Fruit fly (Drosophila melanogaster) whole organism, prepupa: ENCODE measurements around the gene CG42680.

ENCODE experiments used
- Blimp-1 ChIP-seq: fragments of 200-800 bp; sonication (Bioruptor generic); optimal IDR thresholded peaks from 3 replicates; lab custom pipeline; 2017; ENCODE audit warnings: missing biosample characterization, missing genetic modification characterization, mild to moderate bottlenecking, moderate library complexity, missing genetic modification reagents
- CG10669 ChIP-seq: fragments of 200-800 bp; sonication (Bioruptor generic); optimal IDR thresholded peaks from 3 replicates; lab custom pipeline; 2018; ENCODE audit warnings: missing biosample characterization, mild to moderate bottlenecking, missing genetic modification characterization, moderate library complexity
- CG11294 ChIP-seq: fragments of 200-800 bp; sonication (Bioruptor generic); IDR thresholded peaks from 2 replicates; pipeline ENCODE4 v1.3.6; 2022; ENCODE audit warnings: missing biosample characterization, missing genetic modification characterization
- CG11762 ChIP-seq: fragments of 200-800 bp; sonication (Bioruptor generic); optimal IDR thresholded peaks from 3 replicates; lab custom pipeline; 2016; ENCODE audit warnings: missing biosample characterization, missing genetic modification characterization; ENCODE audit not compliant: insufficient read depth
- CG11902 ChIP-seq: fragments of 200-800 bp; sonication (Bioruptor generic); optimal IDR thresholded peaks from 3 replicates; lab custom pipeline; 2016; ENCODE audit warnings: missing biosample characterization, missing genetic modification characterization
- CG15336 ChIP-seq: fragments of 200-800 bp; sonication (Bioruptor generic); IDR thresholded peaks from 2 replicates; pipeline ENCODE4 v1.3.6; 2022; ENCODE audit warnings: missing biosample characterization, missing genetic modification characterization
- CG3032 ChIP-seq: fragments of 200-800 bp; optimal IDR thresholded peaks from 2 replicates; lab custom pipeline; 2019; ENCODE audit warnings: missing biosample characterization, mild to moderate bottlenecking, missing genetic modification characterization, moderate library complexity
- CG34406 ChIP-seq: fragments of 200-800 bp; sonication (Bioruptor generic); optimal IDR thresholded peaks from 3 replicates; lab custom pipeline; 2016; ENCODE audit warnings: missing biosample characterization, missing genetic modification characterization
- CG3919 ChIP-seq: fragments of 200-800 bp; sonication (Bioruptor generic); optimal IDR thresholded peaks from 3 replicates; lab custom pipeline; 2016; ENCODE audit warnings: missing biosample characterization, missing genetic modification characterization
- CG4318 ChIP-seq: fragments of 200-800 bp; sonication (Bioruptor generic); optimal IDR thresholded peaks from 3 replicates; lab custom pipeline; 2017; ENCODE audit warnings: missing biosample characterization, mild to moderate bottlenecking, missing genetic modification characterization
- CG6163 ChIP-seq: fragments of 200-800 bp; sonication (Bioruptor generic); IDR thresholded peaks from 3 replicates; pipeline ENCODE4 v1.3.6; 2022; ENCODE audit warnings: missing biosample characterization, missing genetic modification characterization
- CG6808 ChIP-seq: fragments of 200-800 bp; sonication (Bioruptor generic); optimal IDR thresholded peaks from 3 replicates; lab custom pipeline; 2017; ENCODE audit warnings: missing biosample characterization, missing genetic modification characterization, mild to moderate bottlenecking, moderate library complexity, missing genetic modification reagents
- CG7368 ChIP-seq: fragments of 200-800 bp; sonication (Bioruptor generic); optimal IDR thresholded peaks from 3 replicates; lab custom pipeline; 2016; ENCODE audit warnings: missing biosample characterization, missing genetic modification characterization
- CG8119 ChIP-seq: fragments of 200-800 bp; sonication (Bioruptor generic); IDR thresholded peaks from 3 replicates; pipeline ENCODE4 v1.3.6; 2022; ENCODE audit warnings: missing biosample characterization, missing genetic modification characterization
- CG8319 ChIP-seq: fragments of 200-800 bp; sonication (Bioruptor generic); optimal IDR thresholded peaks from 3 replicates; lab custom pipeline; 2016; ENCODE audit warnings: missing biosample characterization, missing genetic modification characterization
- CG8632 ChIP-seq: fragments of 200-800 bp; sonication (Bioruptor generic); optimal IDR thresholded peaks from 3 replicates; lab custom pipeline; 2016; ENCODE audit warnings: missing biosample characterization, missing genetic modification characterization
- CG9139 ChIP-seq: fragments of 200-800 bp; sonication (Bioruptor generic); optimal IDR thresholded peaks from 3 replicates; lab custom pipeline; 2017; ENCODE audit warnings: missing biosample characterization, mild to moderate bottlenecking, missing genetic modification characterization
- Eip75B ChIP-seq: fragments of 200-800 bp; sonication (Bioruptor generic); optimal IDR thresholded peaks from 3 replicates; lab custom pipeline; 2016; ENCODE audit warnings: missing biosample characterization, missing genetic modification characterization
- Eip78C ChIP-seq: fragments of 200-800 bp; sonication (Bioruptor generic); peaks from one replicate; lab custom pipeline; 2016; ENCODE audit warnings: missing biosample characterization, missing genetic modification characterization
- Ets21C ChIP-seq: fragments of 200-800 bp; sonication (Bioruptor generic); optimal IDR thresholded peaks from 3 replicates; lab custom pipeline; 2016; ENCODE audit warnings: missing biosample characterization, missing genetic modification characterization
- Ets96B ChIP-seq: fragments of 200-800 bp; optimal IDR thresholded peaks from 2 replicates; lab custom pipeline; 2019; ENCODE audit warnings: missing biosample characterization, mild to moderate bottlenecking, missing genetic modification characterization, moderate library complexity
- Gug ChIP-seq: fragments of 200-800 bp; sonication (Bioruptor generic); IDR thresholded peaks from 2 replicates; pipeline ENCODE4 v1.3.6; 2022; ENCODE audit warnings: missing biosample characterization, missing genetic modification characterization
- Hr38 ChIP-seq: sonication (Bioruptor generic); optimal IDR thresholded peaks from 2 replicates; lab custom pipeline; 2016; ENCODE audit warnings: missing biosample characterization, missing genetic modification characterization
- Hr39 ChIP-seq: fragments of 200-800 bp; sonication (Bioruptor generic); optimal IDR thresholded peaks from 2 replicates; lab custom pipeline; 2016; ENCODE audit warnings: missing biosample characterization, missing genetic modification characterization
- Hr4 ChIP-seq: fragments of 200-800 bp; sonication (Bioruptor generic); optimal IDR thresholded peaks from 3 replicates; lab custom pipeline; 2016; ENCODE audit warnings: missing biosample characterization, missing genetic modification characterization
- Lpt ChIP-seq: fragments of 200-800 bp; sonication (Bioruptor generic); optimal IDR thresholded peaks from 3 replicates; lab custom pipeline; 2016; ENCODE audit warnings: missing biosample characterization, missing genetic modification characterization
- Smox ChIP-seq: fragments of 200-800 bp; sonication (Bioruptor generic); optimal IDR thresholded peaks from 3 replicates; lab custom pipeline; 2016; ENCODE audit warnings: missing biosample characterization, missing genetic modification characterization
- Sox102F ChIP-seq: fragments of 200-800 bp; sonication (Bioruptor generic); optimal IDR thresholded peaks from 2 replicates; lab custom pipeline; 2016; ENCODE audit warnings: missing biosample characterization, mild to moderate bottlenecking, missing genetic modification characterization
- achi ChIP-seq: fragments of 200-800 bp; sonication (Bioruptor generic); optimal IDR thresholded peaks from 3 replicates; lab custom pipeline; 2016; ENCODE audit warnings: missing biosample characterization, missing genetic modification characterization
- acj6 ChIP-seq: fragments of 200-800 bp; sonication (Bioruptor generic); optimal IDR thresholded peaks from 3 replicates; lab custom pipeline; 2016; ENCODE audit warnings: missing biosample characterization, missing genetic modification characterization
- cyc ChIP-seq: fragments of 200-800 bp; sonication (Bioruptor generic); optimal IDR thresholded peaks from 3 replicates; lab custom pipeline; 2016; ENCODE audit warnings: missing biosample characterization, missing genetic modification characterization
- dac ChIP-seq: fragments of 200-800 bp; sonication (Bioruptor generic); optimal IDR thresholded peaks from 2 replicates; lab custom pipeline; 2017; ENCODE audit warnings: missing biosample characterization, mild to moderate bottlenecking, missing genetic modification characterization
- dsx ChIP-seq: fragments of 200-800 bp; optimal IDR thresholded peaks from 3 replicates; lab custom pipeline; 2019; ENCODE audit warnings: missing biosample characterization, mild to moderate bottlenecking, missing genetic modification characterization, moderate library complexity; ENCODE audit not compliant: poor library complexity, severe bottlenecking
- eg ChIP-seq: fragments of 200-800 bp; sonication (Bioruptor generic); IDR thresholded peaks from 3 replicates; pipeline ENCODE4 v1.3.6; 2022; ENCODE audit warnings: missing biosample characterization, missing genetic modification characterization
- esn ChIP-seq: fragments of 200-800 bp; sonication (Bioruptor generic); optimal IDR thresholded peaks from 2 replicates; lab custom pipeline; 2016; ENCODE audit warnings: missing biosample characterization, mild to moderate bottlenecking, missing genetic modification characterization, moderate library complexity
- fd59A ChIP-seq: fragments of 200-800 bp; sonication (Bioruptor generic); optimal IDR thresholded peaks from 2 replicates; lab custom pipeline; 2017; ENCODE audit warnings: missing biosample characterization, mild to moderate bottlenecking, missing genetic modification characterization, missing genetic modification reagents
- fd85E ChIP-seq: fragments of 200-800 bp; sonication (Bioruptor generic); optimal IDR thresholded peaks from 3 replicates; lab custom pipeline; 2016; ENCODE audit warnings: missing biosample characterization, missing genetic modification characterization
- fkh ChIP-seq: fragments of 200-800 bp; sonication (Bioruptor generic); optimal IDR thresholded peaks from 3 replicates; lab custom pipeline; 2017; ENCODE audit warnings: missing biosample characterization, mild to moderate bottlenecking, missing genetic modification characterization, moderate library complexity
- pdm3 ChIP-seq: fragments of 200-800 bp; sonication (Bioruptor generic); optimal IDR thresholded peaks from 3 replicates; lab custom pipeline; 2016; ENCODE audit warnings: missing biosample characterization, missing genetic modification characterization
- ss ChIP-seq, 2 experiments: fragments of 200-800 bp; sonication (Bioruptor generic); optimal IDR thresholded peaks; 2 replicates in 1 of 2; 3 replicates in 1 of 2; lab custom pipeline; 2017 to 2018; ENCODE audit warnings: mild to moderate bottlenecking in 2 of 2, missing biosample characterization in 2 of 2, missing genetic modification characterization in 2 of 2, moderate library complexity in 1 of 2
- svp ChIP-seq: fragments of 200-800 bp; sonication (Bioruptor generic); peaks from one replicate; lab custom pipeline; 2016; ENCODE audit warnings: missing biosample characterization, missing genetic modification characterization

CG42680 gene

dm6 chr2L:14552141-14552748 is 35.8 kb downstream of the CG42680 start (continued):
- TF ChIP-seq CG10669: peak; percentile 94
- TF ChIP-seq Sox102F (GFP tag; lab: Kevin White, UChicago): peak; percentile 95
- peak; percentile 87 for TF ChIP-seq fd59A
- peak; percentile 92 for TF ChIP-seq Ets96B
- TF ChIP-seq CG8632 (GFP tag; lab: Kevin White, UChicago): peak; percentile 88
- peak; percentile 48 for TF ChIP-seq CG11294 (GFP tag; lab: Robert Waterston, UW)
- TF ChIP-seq Hr38 (GFP tag; lab: Kevin White, UChicago): no peak
- TF ChIP-seq ss (GFP tag; optimal IDR thresholded peaks at IDR 0.05; lab: Kevin White, UChicago): peak; percentile 80 to 83
- peak; percentile 95 for TF ChIP-seq CG3919 (GFP tag; lab: Kevin White, UChicago)

DNA sequence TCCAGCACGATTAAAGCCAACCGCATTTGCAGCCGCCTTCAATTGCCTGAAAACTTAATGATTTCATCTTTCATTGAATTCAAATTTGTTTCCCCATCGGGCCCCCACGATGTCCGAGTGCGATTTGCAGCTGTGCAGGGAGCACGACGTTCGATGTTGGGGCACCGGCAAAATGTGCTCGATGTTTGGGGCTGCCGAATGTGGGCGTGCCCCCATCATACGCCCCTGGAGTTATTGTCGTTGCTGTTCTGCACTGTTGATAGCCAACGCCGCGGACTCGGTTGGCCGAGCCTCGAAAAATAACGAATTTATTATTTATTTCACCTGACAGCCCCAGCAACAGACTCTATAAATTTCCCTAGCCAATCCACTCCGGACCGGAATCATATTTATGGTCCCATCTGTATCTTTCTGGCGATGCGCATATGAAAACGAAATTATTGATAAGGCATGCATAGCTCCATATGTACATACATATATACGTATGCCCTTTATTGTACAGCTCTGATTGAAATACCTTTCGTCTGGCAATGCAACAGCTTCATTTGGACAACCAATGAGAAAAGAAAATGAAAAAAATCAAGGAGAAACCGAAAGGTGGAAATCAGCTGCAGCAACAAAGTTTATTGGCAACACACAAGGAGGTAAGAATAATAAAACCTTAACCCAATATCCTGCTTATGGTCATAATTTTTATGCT is 37.2 kb downstream of the CG42680 start:
- no peak for TF ChIP-seq acj6
- no peak for TF ChIP-seq CG3919 (GFP tag; lab: Kevin White, UChicago)
- TF ChIP-seq eg: 0 out of 3 replicates have a peak, but pooled peaks have one; percentile 18
- peak; percentile 54 for TF ChIP-seq dsx (GFP tag; lab: Kevin White, UChicago)
- TF ChIP-seq Eip78C (GFP tag; lab: Kevin White, UChicago): peak; percentile 45
- peak; percentile 74 for TF ChIP-seq svp (GFP tag; lab: Kevin White, UChicago)
- TF ChIP-seq CG7368: no peak

dm6 chr2L:14549009-14549408 is 39.0 kb downstream of the CG42680 start, which contains the start of gene CG4218:
Gene CG4218 (minus strand): TSS chr2L:14549109.
- no peak for TF ChIP-seq CG6163

DNA sequence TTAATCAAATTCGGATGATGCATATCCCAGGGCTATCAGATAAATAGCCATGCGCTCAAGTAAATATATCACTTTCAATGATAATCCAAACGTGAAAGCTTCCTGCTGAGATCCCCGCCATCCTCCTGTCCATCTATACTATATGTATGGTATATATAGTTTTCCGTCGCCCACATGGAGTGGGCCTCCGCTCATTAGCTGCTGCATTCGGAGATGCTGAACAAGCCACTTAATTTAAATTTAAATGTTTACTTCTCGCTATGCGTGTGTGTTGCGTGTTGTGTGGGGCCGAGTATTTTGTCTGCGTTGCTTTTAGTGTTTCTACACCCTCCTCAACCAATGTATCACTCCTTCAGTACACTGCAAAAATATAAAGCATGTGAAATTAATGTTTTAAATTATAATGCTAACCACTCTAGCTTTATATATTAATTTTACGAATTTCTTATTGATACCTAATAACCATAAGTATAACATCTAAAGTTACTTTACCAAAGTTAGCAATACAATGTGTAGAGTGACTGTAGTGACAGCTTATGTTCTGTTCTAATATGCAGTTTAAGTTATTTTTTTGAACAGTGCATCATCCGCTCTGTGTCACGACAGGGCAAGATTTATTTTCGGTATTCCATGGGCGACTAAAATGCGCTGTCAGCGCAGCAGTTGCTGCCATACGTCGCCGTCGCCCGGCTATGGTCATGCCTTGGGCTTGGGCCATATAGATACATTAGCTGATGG is 41.2 kb downstream of the CG42680 start:
- peak; percentile 36 for TF ChIP-seq CG11902 (GFP tag; lab: Kevin White, UChicago)
- peak; percentile 59 for TF ChIP-seq cyc (GFP tag; lab: Kevin White, UChicago)
- peak; percentile 97 for TF ChIP-seq Eip78C (GFP tag; lab: Kevin White, UChicago)
- TF ChIP-seq CG8632 (GFP tag; lab: Kevin White, UChicago): peak; percentile 68
- TF ChIP-seq CG3032: peak; percentile 86
- TF ChIP-seq dsx (GFP tag; lab: Kevin White, UChicago): peak; percentile 86
- TF ChIP-seq achi (GFP tag; lab: Kevin White, UChicago): peak; percentile 80
- TF ChIP-seq CG15336 (GFP tag; lab: Robert Waterston, UW): peak; percentile 79
- TF ChIP-seq acj6: peak; percentile 82
- TF ChIP-seq Ets21C: peak; percentile 34
- no peak for TF ChIP-seq CG11294 (GFP tag; lab: Robert Waterston, UW)
- no peak for TF ChIP-seq dac (GFP tag; lab: Kevin White, UChicago)
- peak; percentile 80 for TF ChIP-seq pdm3 (GFP tag; lab: Kevin White, UChicago)
- peak; percentile 66 for TF ChIP-seq CG9139 (GFP tag; lab: Kevin White, UChicago)
- TF ChIP-seq Smox: peak; percentile 68
- peak; percentile 73 for TF ChIP-seq CG34406 (GFP tag; lab: Kevin White, UChicago)
- TF ChIP-seq Gug: no peak; the same call in 1 of the 2 replicates
- TF ChIP-seq CG3919 (GFP tag; lab: Kevin White, UChicago): peak; percentile 84
- TF ChIP-seq esn (GFP tag; lab: Kevin White, UChicago): peak; percentile 75
- no peak for TF ChIP-seq Hr38 (GFP tag; lab: Kevin White, UChicago)
- TF ChIP-seq ss (GFP tag; optimal IDR thresholded peaks at IDR 0.05; lab: Kevin White, UChicago): peak; percentile 82 to 89
- TF ChIP-seq Hr4 (GFP tag; lab: Kevin White, UChicago): peak; percentile 77
- TF ChIP-seq fd85E (GFP tag; lab: Kevin White, UChicago): no peak
- peak; percentile 84 for TF ChIP-seq CG6808 (GFP tag; lab: Kevin White, UChicago)
- TF ChIP-seq Hr39 (GFP tag; lab: Kevin White, UChicago): peak; percentile 54
- TF ChIP-seq CG4318: peak; percentile 62
- peak; percentile 58 for TF ChIP-seq CG11762 (GFP tag; lab: Kevin White, UChicago)
- peak; percentile 56 for TF ChIP-seq CG8319 (GFP tag; lab: Kevin White, UChicago)
- TF ChIP-seq Lpt (GFP tag; lab: Kevin White, UChicago): peak; percentile 75
- peak; percentile 85 for TF ChIP-seq Ets96B
- no peak for TF ChIP-seq Blimp-1 (GFP tag; lab: Kevin White, UChicago)
- TF ChIP-seq Eip75B (GFP tag; lab: Kevin White, UChicago): peak; percentile 83
- peak; percentile 80 for TF ChIP-seq CG8119 (GFP tag; lab: Robert Waterston, UW)
- TF ChIP-seq fkh (GFP tag; lab: Kevin White, UChicago): peak; percentile 1
